Fruit fly (Drosophila melanogaster): ENCODE data around the gene Obp18a.
A peak's percentile ranks its signal among the peaks of the same experiment; 100 is the strongest.

Obp18a gene

DNA sequence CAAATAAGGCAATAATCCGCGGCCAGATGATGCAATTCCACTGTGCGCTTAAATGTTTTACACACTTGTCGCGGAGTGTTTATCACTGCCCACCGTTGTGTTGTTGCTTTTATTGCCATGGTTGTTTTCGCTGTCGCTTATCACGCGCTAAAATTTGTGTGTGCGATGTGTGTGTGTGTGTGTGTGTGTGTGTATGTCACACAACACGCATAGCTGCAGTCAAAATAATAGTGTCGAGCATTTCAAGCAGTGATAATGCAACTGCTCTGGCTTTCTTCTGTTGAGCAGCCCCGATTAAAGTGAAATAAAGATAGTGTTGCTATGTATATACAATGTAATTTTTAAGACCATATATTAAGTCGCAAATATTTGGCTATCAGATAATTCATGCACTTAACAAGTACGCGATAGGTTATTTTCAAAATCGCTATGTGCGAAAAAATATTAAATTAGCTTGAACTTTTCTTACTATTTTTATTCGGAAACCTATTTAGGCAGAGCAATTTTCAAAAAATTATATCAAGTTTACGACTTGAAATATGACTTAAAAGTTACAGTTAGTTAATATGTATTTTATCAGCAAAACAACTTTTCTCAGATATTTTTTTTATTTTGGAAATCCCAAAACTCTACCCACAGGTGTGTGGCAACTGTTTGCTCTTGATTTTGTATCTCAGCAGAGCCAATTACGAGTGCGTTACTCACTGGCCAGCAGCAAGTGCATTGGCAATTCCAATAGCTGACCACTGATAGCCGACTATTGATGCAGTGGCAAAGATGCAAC is 30.7 kb upstream of the Obp18a start (continued):
- TF ChIP-seq CG1647 (GFP tag; optimal IDR thresholded peaks at IDR 0.05), result no peak
- TF ChIP-seq H2.0 (GFP tag; IDR thresholded peaks at IDR 0.05), result no peak
- TF ChIP-seq zen (tag; optimal IDR thresholded peaks at IDR 0.05), result no peak
- no peak for TF ChIP-seq CG9876 (GFP tag; optimal IDR thresholded peaks at IDR 0.05)
- no peak for TF ChIP-seq CTCF (GFP tag; optimal IDR thresholded peaks at IDR 0.05)
- no peak for TF ChIP-seq sr (GFP tag; IDR thresholded peaks at IDR 0.05)
- TF ChIP-seq CG10147 (GFP tag; optimal IDR thresholded peaks at IDR 0.05), result no peak
- no peak for TF ChIP-seq ems (GFP tag; optimal IDR thresholded peaks at IDR 0.05)
- TF ChIP-seq Hsf (GFP tag; optimal IDR thresholded peaks at IDR 0.05), result peak; percentile 16
- TF ChIP-seq ttk (GFP tag; IDR thresholded peaks at IDR 0.05), result no peak
- TF ChIP-seq B-H1 (GFP tag; IDR thresholded peaks at IDR 0.05), result no peak
- TF ChIP-seq Nf-YB (GFP tag; optimal IDR thresholded peaks at IDR 0.05), result no peak
- peak; percentile 32 for TF ChIP-seq jing (GFP tag; optimal IDR thresholded peaks at IDR 0.05)
- peak; percentile 14 for TF ChIP-seq Bteb2 (GFP tag; optimal IDR thresholded peaks at IDR 0.05)
- no peak for TF ChIP-seq her (GFP tag; optimal IDR thresholded peaks at IDR 0.05)
- TF ChIP-seq Dll (GFP tag; IDR thresholded peaks at IDR 0.05; ENCODE audit: partially characterized antibody), result no peak
- no peak for TF ChIP-seq cato (GFP tag; optimal IDR thresholded peaks at IDR 0.05; ENCODE audit: borderline replicate concordance)
- TF ChIP-seq sim (GFP tag; IDR thresholded peaks at IDR 0.05), result no peak
- TF ChIP-seq fu2 (GFP tag; optimal IDR thresholded peaks at IDR 0.05), result no peak
- no peak for TF ChIP-seq p53 (GFP tag; optimal IDR thresholded peaks at IDR 0.05)
- TF ChIP-seq CG12299 (tag; optimal IDR thresholded peaks at IDR 0.05), result no peak
- TF ChIP-seq CG16863 (GFP tag; optimal IDR thresholded peaks at IDR 0.05), result peak; percentile 9
- no peak for TF ChIP-seq sima (GFP tag; optimal IDR thresholded peaks at IDR 0.05)
- TF ChIP-seq ssp (GFP tag; IDR thresholded peaks at IDR 0.05), result no peak
- TF ChIP-seq Dref (GFP tag; IDR thresholded peaks at IDR 0.05), result no peak
- TF ChIP-seq chif (GFP tag; optimal IDR thresholded peaks at IDR 0.05), result peak; percentile 13 to 26
- TF ChIP-seq h (optimal IDR thresholded peaks at IDR 0.05), result no peak
- TF ChIP-seq kay (GFP tag; optimal IDR thresholded peaks at IDR 0.05), result no peak
- 0 out of 2 replicates have a peak, but pooled peaks have one; percentile 18 for TF ChIP-seq sisA (GFP tag; IDR thresholded peaks at IDR 0.05)
- TF ChIP-seq CG14050 (GFP tag; IDR thresholded peaks at IDR 0.05), result no peak
- TF ChIP-seq Lpt (GFP tag; optimal IDR thresholded peaks at IDR 0.05), result no peak
- no peak for TF ChIP-seq CG10366 (GFP tag; IDR thresholded peaks at IDR 0.05)
- TF ChIP-seq Ets97D (GFP tag; optimal IDR thresholded peaks at IDR 0.05), result no peak
- TF ChIP-seq toy (GFP tag; IDR thresholded peaks at IDR 0.05), result no peak
- TF ChIP-seq br (optimal IDR thresholded peaks at IDR 0.05), result no peak
- TF ChIP-seq CG6791 (GFP tag; IDR thresholded peaks at IDR 0.05; ENCODE audit: partially characterized antibody), result no peak
- TF ChIP-seq CG4730 (GFP tag; IDR thresholded peaks at IDR 0.05), result no peak
- no peak for TF ChIP-seq disco-r (GFP tag; optimal IDR thresholded peaks at IDR 0.05)
- TF ChIP-seq CG31365 (tag; optimal IDR thresholded peaks at IDR 0.05), result no peak
- no peak for TF ChIP-seq CG5953 (GFP tag; IDR thresholded peaks at IDR 0.05)
- no peak for TF ChIP-seq Aef1 (GFP tag; IDR thresholded peaks at IDR 0.05)
- no peak for TF ChIP-seq CG32767 (GFP tag; IDR thresholded peaks at IDR 0.05)
- TF ChIP-seq Sox102F (GFP tag; optimal IDR thresholded peaks at IDR 0.05), result peak; percentile 51
- TF ChIP-seq CG6175 (GFP tag; IDR thresholded peaks at IDR 0.05), result no peak
- TF ChIP-seq CG31224 (GFP tag; IDR thresholded peaks at IDR 0.05), result no peak
- no peak for TF ChIP-seq CG9797 (GFP tag; optimal IDR thresholded peaks at IDR 0.05)
- TF ChIP-seq Hr39 (optimal IDR thresholded peaks at IDR 0.05), result no peak
- TF ChIP-seq CG18476 (GFP tag; optimal IDR thresholded peaks at IDR 0.05), result peak; percentile 34
- no peak for TF ChIP-seq CG2116 (GFP tag; optimal IDR thresholded peaks at IDR 0.05)
- TF ChIP-seq vfl (GFP tag; optimal IDR thresholded peaks at IDR 0.05), result no peak
- TF ChIP-seq corto (GFP tag; optimal IDR thresholded peaks at IDR 0.05), result no peak
- TF ChIP-seq vvl (GFP tag; IDR thresholded peaks at IDR 0.05), result no peak
- TF ChIP-seq Trl (optimal IDR thresholded peaks at IDR 0.05), result no peak
- no peak for TF ChIP-seq Trl (GFP tag; optimal IDR thresholded peaks at IDR 0.05)
